Worm (Caenorhabditis elegans) whole organism, young adult: ENCODE measurements around the gene dbl-1.

Experiments used
- B0261.1 ChIP-seq: sonication (generic microtip); optimal IDR thresholded peaks from 2 replicates; lab custom pipeline; 2016; ENCODE audit warnings: mild to moderate bottlenecking, missing genetic modification characterization, moderate library complexity, missing compliant biosample characterization
- B0336.3 ChIP-seq: fragments of 200-800 bp; sonication (Bioruptor generic); IDR thresholded peaks from 2 replicates; pipeline ENCODE4 v1.3.6; 2022; ENCODE audit warnings: missing genetic modification characterization, missing compliant biosample characterization
- C17E4.6 ChIP-seq: fragments of 200-800 bp; sonication (Bioruptor generic); IDR thresholded peaks from 2 replicates; pipeline ENCODE4 v1.3.6; 2022; ENCODE audit warnings: missing genetic modification reagents, missing genetic modification characterization, missing compliant biosample characterization
- F33H1.4 ChIP-seq: fragments of 200-800 bp; sonication (Bioruptor generic); IDR thresholded peaks from 2 replicates; pipeline ENCODE4 v1.3.6; 2022; ENCODE audit warnings: missing genetic modification reagents, missing genetic modification characterization, missing compliant biosample characterization
- F52B5.7 ChIP-seq: sonication (generic microtip); optimal IDR thresholded peaks from 2 replicates; lab custom pipeline; 2016; ENCODE audit warnings: mild to moderate bottlenecking, missing genetic modification characterization, missing compliant biosample characterization
- aptf-3 ChIP-seq: fragments of 200-800 bp; sonication (Bioruptor generic); IDR thresholded peaks from 2 replicates; pipeline ENCODE4 v1.3.6; 2022; ENCODE audit warnings: missing genetic modification characterization, missing compliant biosample characterization
- attf-3 ChIP-seq: fragments of 200-800 bp; sonication (Bioruptor generic); conservative IDR thresholded peaks from 2 replicates; pipeline ENCODE4 v1.3.6; 2022; ENCODE audit warnings: missing genetic modification reagents, missing genetic modification characterization, missing compliant biosample characterization
- bed-2 ChIP-seq: fragments of 200-800 bp; sonication (Bioruptor generic); IDR thresholded peaks from 2 replicates; pipeline ENCODE4 v1.3.6; 2022; ENCODE audit warnings: missing genetic modification reagents, missing genetic modification characterization, missing compliant biosample characterization
- cebp-1 ChIP-seq, 2 experiments: fragments of 200-800 bp in 1 of 2; sonication (Bioruptor generic) in 1 of 2; sonication (generic microtip) in 1 of 2; IDR thresholded peaks in 1 of 2; optimal IDR thresholded peaks in 1 of 2; 2 replicates each; pipeline versions ENCODE4 v1.3.6 to Lab custom; 2017 to 2022; ENCODE audit warnings: missing compliant biosample characterization in 2 of 2, missing genetic modification characterization in 2 of 2, mild to moderate bottlenecking in 1 of 2, missing genetic modification reagents in 1 of 2, moderate library complexity in 1 of 2
- ceh-40 ChIP-seq: fragments of 200-800 bp; sonication (Bioruptor generic); IDR thresholded peaks from 2 replicates; pipeline ENCODE4 v1.3.6; 2022; ENCODE audit warnings: missing genetic modification characterization, missing compliant biosample characterization
- chd-7 ChIP-seq: sonication (generic microtip); optimal IDR thresholded peaks from 2 replicates; lab custom pipeline; 2016; ENCODE audit warnings: mild to moderate bottlenecking, missing genetic modification characterization, moderate library complexity, missing compliant biosample characterization
- dox-1 ChIP-seq: fragments of 200-800 bp; sonication (Bioruptor generic); IDR thresholded peaks from 2 replicates; pipeline ENCODE4 v1.3.6; 2022; ENCODE audit warnings: missing genetic modification reagents, missing genetic modification characterization, missing compliant biosample characterization
- dpl-1 ChIP-seq: fragments of 150-350 bp; optimal IDR thresholded peaks from 2 replicates; lab custom pipeline; 2014; ENCODE audit warnings: missing biosample characterization, missing genetic modification reagents, missing genetic modification characterization
- efl-1 ChIP-seq: fragments of 150-350 bp; optimal IDR thresholded peaks from 2 replicates; lab custom pipeline; 2014; ENCODE audit warnings: missing biosample characterization, missing genetic modification reagents, missing genetic modification characterization
- ekl-4 ChIP-seq: fragments of 200-800 bp; sonication (Bioruptor generic); IDR thresholded peaks from 2 replicates; pipeline ENCODE4 v1.3.6; 2022; ENCODE audit warnings: missing genetic modification reagents, missing genetic modification characterization, missing compliant biosample characterization
- him-1 ChIP-seq: sonication (generic microtip); optimal IDR thresholded peaks from 2 replicates; lab custom pipeline; 2016; ENCODE audit warnings: missing genotype, missing genetic modification reagents, missing genetic modification characterization, missing compliant biosample characterization
- hlh-26 ChIP-seq: fragments of 200-800 bp; sonication (Bioruptor generic); conservative IDR thresholded peaks from 2 replicates; pipeline ENCODE4 v1.3.6; 2022; ENCODE audit warnings: missing genetic modification reagents, missing genetic modification characterization, missing compliant biosample characterization
- hmg-1.2 ChIP-seq: fragments of 200-800 bp; sonication (Bioruptor generic); IDR thresholded peaks from 2 replicates; pipeline ENCODE4 v1.3.6; 2022; ENCODE audit warnings: missing genetic modification reagents, missing genetic modification characterization, missing compliant biosample characterization
- hsf-1 ChIP-seq: fragments of 200-800 bp; sonication (Bioruptor generic); IDR thresholded peaks from 2 replicates; pipeline ENCODE4 v1.3.6; 2022; ENCODE audit warnings: missing genetic modification reagents, missing genetic modification characterization, missing compliant biosample characterization
- let-526 ChIP-seq: fragments of 200-800 bp; sonication (Bioruptor generic); IDR thresholded peaks from 2 replicates; pipeline ENCODE4 v1.3.6; 2022; ENCODE audit warnings: missing genetic modification reagents, missing genetic modification characterization, missing compliant biosample characterization
- lin-26 ChIP-seq: fragments of 200-800 bp; sonication (Bioruptor generic); IDR thresholded peaks from 2 replicates; pipeline ENCODE4 v1.3.6; 2022; ENCODE audit warnings: missing genetic modification reagents, missing genetic modification characterization, missing compliant biosample characterization
- lin-40 ChIP-seq: sonication (generic microtip); optimal IDR thresholded peaks from 2 replicates; lab custom pipeline; 2016; ENCODE audit warnings: missing genetic modification characterization, mild to moderate bottlenecking, missing compliant biosample characterization, missing genotype, missing genetic modification reagents
- lsl-1 ChIP-seq: fragments of 200-800 bp; sonication (Bioruptor generic); optimal IDR thresholded peaks from 2 replicates; lab custom pipeline; 2018; ENCODE audit warnings: mild to moderate bottlenecking, missing genetic modification characterization, moderate library complexity, missing compliant biosample characterization
- madf-10 ChIP-seq: sonication (generic microtip); optimal IDR thresholded peaks from 2 replicates; lab custom pipeline; 2016; ENCODE audit warnings: mild to moderate bottlenecking, missing genetic modification characterization, missing compliant biosample characterization
- madf-6 ChIP-seq: fragments of 200-800 bp; sonication (Bioruptor generic); IDR thresholded peaks from 2 replicates; pipeline ENCODE4 v1.3.6; 2022; ENCODE audit warnings: missing genetic modification reagents, missing genetic modification characterization, missing compliant biosample characterization
- madf-8 ChIP-seq: fragments of 200-800 bp; sonication (Bioruptor generic); conservative IDR thresholded peaks from 2 replicates; pipeline ENCODE4 v1.3.6; 2022; ENCODE audit warnings: missing genetic modification reagents, missing genetic modification characterization, missing compliant biosample characterization
- nfya-1 ChIP-seq: sonication (generic microtip); optimal IDR thresholded peaks from 2 replicates; lab custom pipeline; 2017; ENCODE audit warnings: antibody characterized with exemption, missing compliant biosample characterization, missing genetic modification characterization, borderline replicate concordance; ENCODE audit not compliant: insufficient read depth
- nhr-179 ChIP-seq: sonication (generic microtip); optimal IDR thresholded peaks from 2 replicates; lab custom pipeline; 2016; ENCODE audit warnings: mild to moderate bottlenecking, missing genetic modification characterization, missing compliant biosample characterization
- nhr-80 ChIP-seq: sonication (generic microtip); optimal IDR thresholded peaks from 2 replicates; lab custom pipeline; 2016; ENCODE audit warnings: missing genetic modification characterization, missing compliant biosample characterization
- pbrm-1 ChIP-seq: fragments of 200-800 bp; sonication (Bioruptor generic); IDR thresholded peaks from 2 replicates; pipeline ENCODE4 v1.3.6; 2022; ENCODE audit warnings: missing genetic modification reagents, missing genetic modification characterization, missing compliant biosample characterization
- rcor-1 ChIP-seq: fragments of 200-800 bp; sonication (Bioruptor generic); IDR thresholded peaks from 2 replicates; pipeline ENCODE4 v1.3.6; 2022; ENCODE audit warnings: missing genetic modification reagents, missing genetic modification characterization, missing compliant biosample characterization
- repo-1 ChIP-seq: sonication (generic microtip); optimal IDR thresholded peaks from 2 replicates; lab custom pipeline; 2017; ENCODE audit warnings: mild to moderate bottlenecking, missing genetic modification characterization, missing compliant biosample characterization
- snpc-1.1 ChIP-seq: sonication (generic microtip); optimal IDR thresholded peaks from 2 replicates; lab custom pipeline; 2017; ENCODE audit warnings: missing genetic modification characterization, mild to moderate bottlenecking, missing compliant biosample characterization, antibody characterized with exemption, moderate library complexity, missing genotype, missing genetic modification reagents; ENCODE audit not compliant: insufficient read depth
- snpc-1.3 ChIP-seq: sonication (generic microtip); optimal IDR thresholded peaks from 2 replicates; lab custom pipeline; 2017; ENCODE audit warnings: missing genetic modification characterization, mild to moderate bottlenecking, missing compliant biosample characterization, antibody characterized with exemption, moderate library complexity, missing genotype, missing genetic modification reagents; ENCODE audit not compliant: insufficient read depth
- snpc-4 ChIP-seq, 5 experiments: fragments of 150-350 bp in 1 of 5; sonication (generic microtip) in 4 of 5; optimal IDR thresholded peaks; 2 replicates each; lab custom pipeline; 2014 to 2018; ENCODE audit warnings: missing genetic modification characterization in 5 of 5, missing biosample characterization in 3 of 5, antibody characterized with exemption in 2 of 5, mild to moderate bottlenecking in 2 of 5, missing compliant biosample characterization in 2 of 5, missing genotype in 2 of 5, moderate library complexity in 2 of 5, missing genetic modification reagents in 1 of 5
- tbp1 ChIP-seq: fragments of 200-800 bp; sonication (Bioruptor generic); optimal IDR thresholded peaks from 2 replicates; lab custom pipeline; 2018; ENCODE audit warnings: mild to moderate bottlenecking, missing genetic modification characterization, missing compliant biosample characterization
- unc-130 ChIP-seq: sonication (generic microtip); optimal IDR thresholded peaks from 2 replicates; lab custom pipeline; 2016; ENCODE audit warnings: missing genetic modification reagents, missing genetic modification characterization, missing compliant biosample characterization
- xnd-1 ChIP-seq: sonication (generic microtip); optimal IDR thresholded peaks from 2 replicates; lab custom pipeline; 2016; ENCODE audit warnings: missing genotype, missing genetic modification reagents, missing genetic modification characterization, missing compliant biosample characterization
- zfh-2 ChIP-seq: fragments of 200-800 bp; sonication (Bioruptor generic); conservative IDR thresholded peaks from 2 replicates; pipeline ENCODE4 v1.3.6; 2022; ENCODE audit warnings: missing genetic modification reagents, missing genetic modification characterization, missing compliant biosample characterization
- zim-3 ChIP-seq: sonication (generic microtip); optimal IDR thresholded peaks from 2 replicates; lab custom pipeline; 2017; ENCODE audit warnings: mild to moderate bottlenecking, missing genetic modification characterization, moderate library complexity, missing compliant biosample characterization
- ztf-18 ChIP-seq: sonication (generic microtip); optimal IDR thresholded peaks from 2 replicates; lab custom pipeline; 2016; ENCODE audit warnings: missing genotype, mild to moderate bottlenecking, missing genetic modification characterization, missing compliant biosample characterization
- ztf-22 ChIP-seq: fragments of 200-800 bp; sonication (Bioruptor generic); optimal IDR thresholded peaks from 2 replicates; lab custom pipeline; 2018; ENCODE audit warnings: mild to moderate bottlenecking, missing genetic modification characterization, moderate library complexity, missing compliant biosample characterization
- ztf-26 ChIP-seq: sonication (generic microtip); optimal IDR thresholded peaks from 2 replicates; lab custom pipeline; 2017; ENCODE audit warnings: missing genetic modification characterization, missing compliant biosample characterization

The dbl-1 gene

ce11 chrV:6758017-6758416 is at the start of gene dbl-1:
dbl-1 (plus strand) TSS chrV:6758135.
- TF ChIP-seq hlh-26 (GFP tag; lab: Robert Waterston, UW), result no peak
- peak; percentile 46; the same call in 1 of the 2 replicates for TF ChIP-seq zfh-2 (GFP tag; lab: Robert Waterston, UW)
- TF ChIP-seq lin-26 (GFP tag; lab: Robert Waterston, UW), result 0 out of 2 replicates have a peak, but pooled peaks have one; percentile 35
- TF ChIP-seq chd-7 (tag; lab: Kevin White, UChicago), result peak; percentile 37

DNA sequence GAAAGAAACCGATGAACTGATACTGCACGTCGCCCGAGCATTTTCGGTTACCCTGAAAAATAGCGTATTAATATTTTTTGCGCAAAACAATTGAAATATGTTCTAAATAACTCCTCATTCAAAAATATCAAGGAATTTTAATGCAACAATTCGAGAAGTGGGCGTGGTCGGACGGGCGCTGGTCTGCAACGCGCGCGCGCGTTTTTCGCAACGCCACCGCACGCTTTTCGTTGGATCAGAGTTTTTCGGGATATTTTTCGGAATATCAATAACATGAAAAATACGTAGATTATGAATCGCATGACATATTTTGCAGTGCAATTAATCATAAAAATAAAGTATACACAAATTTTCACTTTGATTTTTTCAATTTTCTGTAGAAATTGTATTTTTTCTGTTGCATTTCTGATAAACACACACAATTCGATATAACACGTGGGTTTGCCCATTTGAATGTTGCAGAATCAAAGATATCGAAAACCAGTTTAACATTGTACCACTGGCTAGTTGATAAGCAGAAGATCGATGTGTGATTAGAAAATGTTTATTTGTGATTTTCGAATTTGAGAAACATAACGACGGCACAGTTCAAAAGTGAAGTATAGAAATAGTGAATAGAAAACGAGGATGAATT is 48.8 kb upstream of the dbl-1 start, which contains the start of gene dlst-1:
TSS of gene dlst-1 (minus strand) at position 52 of the 634 bp plus-strand sequence.
- TF ChIP-seq unc-130 (GFP tag; lab: Kevin White, UChicago), result no peak
- no peak for TF ChIP-seq nfya-1
- peak; percentile 65 for TF ChIP-seq repo-1
- no peak for TF ChIP-seq snpc-1.1
- peak; percentile 57 for TF ChIP-seq ztf-26 (tag; lab: Kevin White, UChicago)
- TF ChIP-seq him-1, result peak; percentile 35
- peak; percentile 17 for TF ChIP-seq ztf-18 (tag; lab: Kevin White, UChicago)
- TF ChIP-seq attf-3 (GFP tag; lab: Robert Waterston, UW), result peak; percentile 77
- TF ChIP-seq F33H1.4 (GFP tag; lab: Robert Waterston, UW), result 0 out of 2 replicates have a peak, but pooled peaks have one; percentile 23
- peak; percentile 72; the same call in 1 of the 2 replicates for TF ChIP-seq B0336.3 (GFP tag; lab: Robert Waterston, UW)
- peak; percentile 18 for TF ChIP-seq madf-10 (tag; lab: Kevin White, UChicago)
- TF ChIP-seq madf-6, result peak; percentile 77
- TF ChIP-seq zim-3 (tag; lab: Kevin White, UChicago), result peak; percentile 43
- TF ChIP-seq nhr-80, result peak; percentile 12
- TF ChIP-seq ztf-22, result no peak
- TF ChIP-seq lin-40 (tag; lab: Kevin White, UChicago), result peak; percentile 50
- TF ChIP-seq dox-1 (GFP tag; lab: Robert Waterston, UW), result peak; percentile 65
- peak; percentile 3 for TF ChIP-seq snpc-4 (GFP tag; optimal IDR thresholded peaks at IDR 0.05; lab: Kevin White, UChicago)
- TF ChIP-seq snpc-4 (tag; optimal IDR thresholded peaks at IDR 0.05; lab: Kevin White, UChicago), result peak in 2 of 4 experiments; percentile 45 to 50
- TF ChIP-seq aptf-3 (GFP tag; lab: Robert Waterston, UW), result no peak
- 0 out of 2 replicates have a peak, but pooled peaks have one; percentile 5 for TF ChIP-seq ceh-40 (GFP tag; lab: Robert Waterston, UW)
- TF ChIP-seq hmg-1.2, result 0 out of 2 replicates have a peak, but pooled peaks have one; percentile 21
- peak; percentile 10 for TF ChIP-seq snpc-1.3
- no peak for TF ChIP-seq let-526 (GFP tag; lab: Robert Waterston, UW)
- TF ChIP-seq rcor-1 (GFP tag; lab: Robert Waterston, UW), result peak; percentile 40; the same call in 1 of the 2 replicates
- TF ChIP-seq F52B5.7 (tag; lab: Kevin White, UChicago), result peak; percentile 10
- TF ChIP-seq bed-2, result no peak
- peak; percentile 49 for TF ChIP-seq xnd-1 (tag; lab: Kevin White, UChicago)
- peak; percentile 39; the same call in 1 of the 2 replicates for TF ChIP-seq pbrm-1 (GFP tag; lab: Robert Waterston, UW)
- no peak for TF ChIP-seq cebp-1 (GFP tag; IDR thresholded peaks at IDR 0.05; lab: Robert Waterston, UW)
- TF ChIP-seq cebp-1 (tag; optimal IDR thresholded peaks at IDR 0.05; lab: Kevin White, UChicago), result peak; percentile 52
- TF ChIP-seq dpl-1 (GFP tag; lab: Kevin White, UChicago), result no peak
- peak; percentile 25 for TF ChIP-seq efl-1 (GFP tag; lab: Kevin White, UChicago)
- peak; percentile 35 for TF ChIP-seq madf-8 (GFP tag; lab: Robert Waterston, UW)
- TF ChIP-seq lsl-1 (GFP tag; lab: Kevin White, UChicago), result peak; percentile 48
- peak; percentile 17; the same call in 1 of the 2 replicates for TF ChIP-seq ekl-4 (GFP tag; lab: Robert Waterston, UW)
- TF ChIP-seq C17E4.6 (GFP tag; lab: Robert Waterston, UW), result no peak
- TF ChIP-seq nhr-179 (tag; lab: Kevin White, UChicago), result no peak
- TF ChIP-seq hsf-1 (GFP tag; lab: Robert Waterston, UW), result 0 out of 2 replicates have a peak, but pooled peaks have one; percentile 17
- TF ChIP-seq tbp1, result peak; percentile 36
- peak; percentile 24 for TF ChIP-seq B0261.1 (tag; lab: Kevin White, UChicago)
